Fruit fly (Drosophila melanogaster) whole organism, embryonic: ENCODE results near the gene GC2.
A peak's percentile ranks its signal among the peaks of the same experiment; 100 is the strongest.

Experiments used
- Adf1 ChIP-seq: fragments of 200-800 bp; sonication (Bioruptor generic); IDR thresholded peaks from 2 replicates; pipeline ENCODE4 v1.3.6; 2022; ENCODE audit warnings: missing biosample characterization, missing genetic modification characterization
- B-H2 ChIP-seq: fragments of 200-800 bp; sonication (Bioruptor generic); optimal IDR thresholded peaks from 2 replicates; lab custom pipeline; 2018; ENCODE audit warnings: missing biosample characterization, mild to moderate bottlenecking, missing genetic modification characterization
- Bdp1 ChIP-seq: fragments of 200-800 bp; sonication (Bioruptor generic); optimal IDR thresholded peaks from 3 replicates; lab custom pipeline; 2016; ENCODE audit warnings: missing biosample characterization, missing genetic modification characterization
- CG10321 ChIP-seq: fragments of 200-800 bp; sonication (Bioruptor generic); IDR thresholded peaks from 2 replicates; pipeline ENCODE4 v1.3.6; 2022; ENCODE audit warnings: missing biosample characterization, missing genetic modification characterization
- CG10366 ChIP-seq: fragments of 200-800 bp; sonication (Bioruptor generic); IDR thresholded peaks from 2 replicates; pipeline ENCODE4 v1.3.6; 2022; ENCODE audit warnings: missing biosample characterization, missing genetic modification characterization
- CG10462 ChIP-seq: fragments of 200-800 bp; sonication (Bioruptor generic); optimal IDR thresholded peaks from 2 replicates; lab custom pipeline; 2016; ENCODE audit warnings: missing biosample characterization, missing genetic modification characterization
- CG13287 ChIP-seq: fragments of 200-800 bp; sonication (Bioruptor generic); IDR thresholded peaks from 2 replicates; pipeline ENCODE4 v1.3.6; 2022; ENCODE audit warnings: missing biosample characterization, missing genetic modification characterization; ENCODE audit not compliant: partially characterized antibody
- CG13424 ChIP-seq: fragments of 200-800 bp; sonication (Bioruptor generic); optimal IDR thresholded peaks from 2 replicates; lab custom pipeline; 2019; ENCODE audit warnings: missing biosample characterization, mild to moderate bottlenecking, missing genetic modification characterization, moderate library complexity
- CG17328 ChIP-seq: fragments of 200-800 bp; sonication (Bioruptor generic); IDR thresholded peaks from 2 replicates; pipeline ENCODE4 v1.3.6; 2022; ENCODE audit warnings: missing biosample characterization, missing genetic modification characterization
- CG17612 ChIP-seq: fragments of 200-800 bp; sonication (Bioruptor generic); IDR thresholded peaks from 2 replicates; pipeline ENCODE4 v1.3.6; 2022; ENCODE audit warnings: missing biosample characterization, missing genetic modification characterization
- CG2199 ChIP-seq: fragments of 200-800 bp; sonication (Bioruptor generic); IDR thresholded peaks from 3 replicates; pipeline ENCODE4 v1.3.6; 2022; ENCODE audit warnings: missing biosample characterization, missing genetic modification characterization
- CG31388 ChIP-seq: fragments of 200-800 bp; sonication (Bioruptor generic); optimal IDR thresholded peaks from 2 replicates; lab custom pipeline; 2016; ENCODE audit warnings: missing biosample characterization, missing genetic modification characterization
- CG33213 ChIP-seq: fragments of 200-800 bp; sonication (Bioruptor generic); optimal IDR thresholded peaks from 3 replicates; lab custom pipeline; 2016; ENCODE audit warnings: missing biosample characterization, missing genetic modification characterization
- CG43689 ChIP-seq: fragments of 200-800 bp; sonication (Bioruptor generic); IDR thresholded peaks from 2 replicates; pipeline ENCODE4 v1.3.6; 2022; ENCODE audit warnings: missing biosample characterization, missing genetic modification characterization
- CG4617 ChIP-seq: fragments of 200-800 bp; sonication (Bioruptor generic); optimal IDR thresholded peaks from 3 replicates; lab custom pipeline; 2016; ENCODE audit warnings: missing biosample characterization, missing genetic modification characterization, borderline replicate concordance
- CG5953 ChIP-seq: fragments of 200-800 bp; sonication (Bioruptor generic); IDR thresholded peaks from 2 replicates; pipeline ENCODE4 v1.3.6; 2022; ENCODE audit warnings: missing biosample characterization, missing genetic modification characterization
- CG6254 ChIP-seq: fragments of 200-800 bp; sonication (Bioruptor generic); optimal IDR thresholded peaks from 3 replicates; lab custom pipeline; 2017; ENCODE audit warnings: mild to moderate bottlenecking, missing biosample characterization, missing genetic modification reagents, missing genetic modification characterization
- CG6854 ChIP-seq: fragments of 200-800 bp; sonication (Bioruptor generic); optimal IDR thresholded peaks from 3 replicates; lab custom pipeline; 2017; ENCODE audit warnings: missing biosample characterization, mild to moderate bottlenecking, missing genetic modification characterization
- CG7928 ChIP-seq: fragments of 200-800 bp; sonication (Bioruptor generic); optimal IDR thresholded peaks from 2 replicates; lab custom pipeline; 2017; ENCODE audit warnings: missing biosample characterization, mild to moderate bottlenecking, missing genetic modification characterization
- CG9609 ChIP-seq: fragments of 200-800 bp; sonication (Bioruptor generic); optimal IDR thresholded peaks from 3 replicates; lab custom pipeline; 2016; ENCODE audit warnings: missing biosample characterization, missing genetic modification characterization
- CG9932 ChIP-seq: fragments of 200-800 bp; sonication (Bioruptor generic); IDR thresholded peaks from 2 replicates; pipeline ENCODE4 v1.3.6; 2022; ENCODE audit warnings: missing biosample characterization, missing genetic modification characterization
- CoRest ChIP-seq: fragments of 200-800 bp; sonication (Bioruptor generic); optimal IDR thresholded peaks from 3 replicates; lab custom pipeline; 2018; ENCODE audit warnings: missing biosample characterization, mild to moderate bottlenecking, missing genetic modification characterization, moderate library complexity
- Dip2 ChIP-seq: fragments of 200-800 bp; sonication (Bioruptor generic); IDR thresholded peaks from 2 replicates; pipeline ENCODE4 v1.3.6; 2022; ENCODE audit warnings: missing biosample characterization, missing genetic modification characterization
- Doc3 ChIP-seq: fragments of 200-800 bp; sonication (Bioruptor generic); IDR thresholded peaks from 3 replicates; pipeline ENCODE4 v1.3.6; 2022; ENCODE audit warnings: missing biosample characterization, missing genetic modification characterization; ENCODE audit not compliant: partially characterized antibody
- Fer2 ChIP-seq: fragments of 200-800 bp; sonication (Bioruptor generic); optimal IDR thresholded peaks from 2 replicates; lab custom pipeline; 2018; ENCODE audit warnings: missing biosample characterization, mild to moderate bottlenecking, missing genetic modification characterization, moderate library complexity
- Hey ChIP-seq: fragments of 200-800 bp; sonication (Bioruptor generic); optimal IDR thresholded peaks from 3 replicates; lab custom pipeline; 2018; ENCODE audit warnings: missing biosample characterization, mild to moderate bottlenecking, missing genetic modification characterization
- MBD-R2 ChIP-seq: fragments of 200-800 bp; sonication (Bioruptor generic); IDR thresholded peaks from 2 replicates; pipeline ENCODE4 v1.3.6; 2022; ENCODE audit warnings: missing biosample characterization, missing genetic modification characterization
- Oaz ChIP-seq: fragments of 200-800 bp; sonication (Bioruptor generic); IDR thresholded peaks from 2 replicates; pipeline ENCODE4 v1.3.6; 2022; ENCODE audit warnings: missing biosample characterization, missing genetic modification characterization
- Opbp ChIP-seq: fragments of 200-800 bp; sonication (Bioruptor generic); IDR thresholded peaks from 3 replicates; pipeline ENCODE4 v1.3.6; 2022; ENCODE audit warnings: missing biosample characterization, missing genetic modification characterization; ENCODE audit not compliant: partially characterized antibody
- Sox100B ChIP-seq: fragments of 200-800 bp; sonication (Bioruptor generic); optimal IDR thresholded peaks from 3 replicates; lab custom pipeline; 2018; ENCODE audit warnings: missing biosample characterization, mild to moderate bottlenecking, missing genetic modification characterization
- Usf ChIP-seq: fragments of 200-800 bp; sonication (Bioruptor generic); optimal IDR thresholded peaks from 2 replicates; lab custom pipeline; 2017; ENCODE audit warnings: missing genotype, missing biosample characterization, missing genetic modification characterization
- bbx ChIP-seq: fragments of 200-800 bp; sonication (Bioruptor generic); IDR thresholded peaks from 2 replicates; pipeline ENCODE4 v1.3.6; 2022; ENCODE audit warnings: missing biosample characterization, missing genetic modification characterization; ENCODE audit not compliant: partially characterized antibody
- cg ChIP-seq: fragments of 200-800 bp; sonication (Bioruptor generic); optimal IDR thresholded peaks from 3 replicates; lab custom pipeline; 2019; ENCODE audit warnings: missing biosample characterization, mild to moderate bottlenecking, missing genetic modification characterization, moderate library complexity
- croc ChIP-seq: fragments of 200-800 bp; sonication (Bioruptor generic); conservative IDR thresholded peaks from 3 replicates; pipeline ENCODE4 v1.3.6; 2022; ENCODE audit warnings: missing biosample characterization, missing genetic modification characterization
- disco-r ChIP-seq: fragments of 200-800 bp; sonication (Bioruptor generic); optimal IDR thresholded peaks from 2 replicates; lab custom pipeline; 2016; ENCODE audit warnings: missing biosample characterization, missing genetic modification characterization
- dmrt11E ChIP-seq: fragments of 200-800 bp; sonication (Bioruptor generic); optimal IDR thresholded peaks from 3 replicates; lab custom pipeline; 2018; ENCODE audit warnings: missing biosample characterization, mild to moderate bottlenecking, missing genetic modification characterization, moderate library complexity
- dmrt99B ChIP-seq: fragments of 200-800 bp; sonication (Bioruptor generic); optimal IDR thresholded peaks from 2 replicates; lab custom pipeline; 2018; ENCODE audit warnings: missing biosample characterization, mild to moderate bottlenecking, missing genetic modification characterization, moderate library complexity
- eyg ChIP-seq: fragments of 200-800 bp; sonication (Bioruptor generic); optimal IDR thresholded peaks from 3 replicates; lab custom pipeline; 2016; ENCODE audit warnings: missing biosample characterization, missing genetic modification characterization
- her ChIP-seq: fragments of 200-800 bp; sonication (Bioruptor generic); optimal IDR thresholded peaks from 2 replicates; lab custom pipeline; 2016; ENCODE audit warnings: missing biosample characterization, missing genetic modification characterization
- hkb ChIP-seq, 2 experiments: fragments of 200-800 bp in 1 of 2; fragments of >200 bp in 1 of 2; sonication (Bioruptor generic) in 1 of 2; IDR thresholded peaks in 1 of 2; optimal IDR thresholded peaks in 1 of 2; 2 replicates each; pipeline versions ENCODE4 v1.3.6 to Lab custom; 2017 to 2022; ENCODE audit warnings: missing biosample characterization in 1 of 2, missing genetic modification characterization in 1 of 2
- kni ChIP-seq: fragments of 200-800 bp; sonication (Bioruptor generic); optimal IDR thresholded peaks from 3 replicates; lab custom pipeline; 2017; ENCODE audit warnings: mild to moderate bottlenecking, missing biosample characterization, missing genetic modification reagents, missing genetic modification characterization
- lmd ChIP-seq: fragments of 200-800 bp; sonication (Bioruptor generic); IDR thresholded peaks from 2 replicates; pipeline ENCODE4 v1.3.6; 2022; ENCODE audit warnings: missing biosample characterization, missing genetic modification characterization
- oc ChIP-seq: fragments of 200-800 bp; sonication (Bioruptor generic); optimal IDR thresholded peaks from 2 replicates; lab custom pipeline; 2018; ENCODE audit warnings: missing biosample characterization, mild to moderate bottlenecking, missing genetic modification characterization, moderate library complexity
- phol ChIP-seq: fragments of 200-800 bp; sonication (Bioruptor generic); optimal IDR thresholded peaks from 3 replicates; lab custom pipeline; 2018; ENCODE audit warnings: missing biosample characterization, mild to moderate bottlenecking, missing genetic modification characterization, moderate library complexity
- ranshi ChIP-seq: fragments of 200-800 bp; sonication (Bioruptor generic); IDR thresholded peaks from 2 replicates; pipeline ENCODE4 v1.3.6; 2022; ENCODE audit warnings: missing biosample characterization, missing genetic modification characterization
- rib ChIP-seq: fragments of 200-800 bp; sonication (Bioruptor generic); IDR thresholded peaks from 2 replicates; pipeline ENCODE4 v1.3.6; 2022; ENCODE audit warnings: missing biosample characterization, missing genetic modification characterization
- sqz ChIP-seq: fragments of 200-800 bp; sonication (Bioruptor generic); optimal IDR thresholded peaks from 3 replicates; lab custom pipeline; 2018; ENCODE audit warnings: missing biosample characterization, mild to moderate bottlenecking, missing genetic modification characterization
- unpg ChIP-seq: fragments of 200-800 bp; sonication (Bioruptor generic); optimal IDR thresholded peaks from 3 replicates; lab custom pipeline; 2018; ENCODE audit warnings: missing biosample characterization, mild to moderate bottlenecking, missing genetic modification characterization, moderate library complexity
- zf30C ChIP-seq: fragments of 200-800 bp; sonication (Bioruptor generic); optimal IDR thresholded peaks from 3 replicates; lab custom pipeline; 2018; ENCODE audit warnings: missing biosample characterization, mild to moderate bottlenecking, missing genetic modification characterization
- zfh2 ChIP-seq: fragments of 200-800 bp; sonication (Bioruptor generic); optimal IDR thresholded peaks from 2 replicates; lab custom pipeline; 2016; ENCODE audit warnings: missing biosample characterization, missing genetic modification characterization

GC2 gene

DNA sequence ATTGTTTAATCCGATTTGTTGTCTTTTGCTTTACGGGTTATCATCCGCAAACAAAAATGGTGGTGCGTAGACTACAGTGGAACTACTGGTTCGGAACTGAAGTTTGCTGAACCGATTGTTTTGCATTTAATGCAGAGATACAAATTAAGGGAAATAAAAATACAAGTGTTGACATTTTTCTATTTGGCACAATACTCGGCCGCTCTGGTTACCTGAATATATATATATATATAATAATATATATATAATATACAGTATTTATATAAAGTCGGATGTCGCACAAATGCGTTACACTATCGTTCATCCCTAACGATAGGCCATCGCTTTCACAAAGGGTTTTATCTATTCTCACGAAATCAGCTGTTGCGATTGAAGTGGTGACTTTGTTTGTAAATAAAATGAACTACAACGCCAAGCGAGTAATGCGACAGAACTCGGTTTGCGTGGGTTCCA lies 45.4 kb downstream of the GC2 start, which contains the start of the genes DCAF12 and Spt3 (continued):
- TF ChIP-seq zf30C (GFP tag; lab: Kevin White, UChicago) (no peak), kni (GFP tag; lab: Kevin White, UChicago) (no peak), CG17328 (GFP tag; lab: Robert Waterston, UW) (no peak), rib (GFP tag; lab: Robert Waterston, UW) (no peak), CG13424 (tag; lab: Kevin White, UChicago) (peak; percentile 72), Fer2 (tag; lab: Kevin White, UChicago) (peak; percentile 27), ranshi (GFP tag; lab: Robert Waterston, UW) (no peak; the same call in 1 of the 2 replicates), Doc3 (GFP tag; lab: Robert Waterston, UW) (peak; percentile 97), Dip2 (GFP tag; lab: Robert Waterston, UW) (no peak), CG5953 (no peak), sqz (GFP tag; lab: Kevin White, UChicago) (no peak), Sox100B (GFP tag; lab: Kevin White, UChicago) (no peak), MBD-R2 (GFP tag; lab: Robert Waterston, UW) (peak; percentile 92), CG6254 (peak; percentile 53), CG9932 (GFP tag; lab: Robert Waterston, UW) (peak; percentile 85), Oaz (GFP tag; lab: Robert Waterston, UW) (no peak), CG13287 (peak; percentile 90), CG43689 (GFP tag; lab: Robert Waterston, UW) (no peak), CG33213 (GFP tag; lab: Kevin White, UChicago) (no peak), CG9609 (GFP tag; lab: Kevin White, UChicago) (no peak), oc (no peak), CoRest (peak; percentile 76), cg (GFP tag; lab: Kevin White, UChicago) (no peak), croc (GFP tag; lab: Robert Waterston, UW) (peak; percentile 52; the same call in 2 of the 3 replicates), Bdp1 (GFP tag; lab: Kevin White, UChicago) (no peak), bbx (GFP tag; lab: Robert Waterston, UW) (peak; percentile 83), dmrt11E (peak; percentile 67), dmrt99B (tag; lab: Kevin White, UChicago) (no peak), CG10366 (GFP tag; lab: Robert Waterston, UW) (peak; percentile 35; the same call in 1 of the 2 replicates), unpg (GFP tag; lab: Kevin White, UChicago) (no peak), CG31388 (GFP tag; lab: Kevin White, UChicago) (no peak), disco-r (GFP tag; lab: Kevin White, UChicago) (no peak), lmd (GFP tag; lab: Robert Waterston, UW) (peak; percentile 49), her (no peak), Adf1 (no peak), Hey (tag; lab: Kevin White, UChicago) (no peak), zfh2 (GFP tag; lab: Kevin White, UChicago) (no peak), CG6854 (peak; percentile 20), B-H2 (GFP tag; lab: Kevin White, UChicago) (peak; percentile 48), CG17612 (GFP tag; lab: Robert Waterston, UW) (no peak), Usf (no peak), CG4617 (GFP tag; lab: Kevin White, UChicago) (peak; percentile 44), Opbp (peak; percentile 90), CG7928 (GFP tag; lab: Kevin White, UChicago) (peak; percentile 5), CG10462 (GFP tag; lab: Kevin White, UChicago) (no peak), phol (peak; percentile 94), CG10321 (GFP tag; lab: Robert Waterston, UW) (no peak), eyg (GFP tag; lab: Kevin White, UChicago) (peak; percentile 47), hkb (optimal IDR thresholded peaks at IDR 0.05; lab: Kevin White, UChicago) (no peak), hkb (GFP tag; IDR thresholded peaks at IDR 0.05; lab: Robert Waterston, UW) (0 out of 2 replicates have a peak, but pooled peaks have one; percentile 16), CG2199 (GFP tag; lab: Robert Waterston, UW) (no peak)
